Worm (Caenorhabditis elegans) whole organism, L4 larva: ENCODE measurements around the gene spc-2.
A peak's percentile ranks its signal among the peaks of the same experiment; 100 is the strongest.

Experiments
- F26F4.8 ChIP-seq: fragments of 200-800 bp; sonication (Bioruptor generic); conservative IDR thresholded peaks from 2 replicates; pipeline ENCODE4 v1.3.6; 2022; ENCODE audit warnings: missing genetic modification characterization, missing compliant biosample characterization
- F37D6.2 ChIP-seq: sonication (generic microtip); optimal IDR thresholded peaks from 2 replicates; lab custom pipeline; 2016; ENCODE audit warnings: mild to moderate bottlenecking, missing genetic modification characterization, missing compliant biosample characterization
- F49E8.2 ChIP-seq: sonication (generic microtip); optimal IDR thresholded peaks from 2 replicates; lab custom pipeline; 2016; ENCODE audit warnings: missing compliant biosample characterization, mild to moderate bottlenecking, missing genetic modification characterization, borderline replicate concordance
- T20F7.1 ChIP-seq: fragments of 200-800 bp; sonication (Bioruptor generic); optimal IDR thresholded peaks from 2 replicates; lab custom pipeline; 2018; ENCODE audit warnings: mild to moderate bottlenecking, missing genetic modification characterization, missing compliant biosample characterization
- T26A8.4 ChIP-seq: fragments of 200-800 bp; sonication (Bioruptor generic); IDR thresholded peaks from 2 replicates; pipeline ENCODE4 v1.3.6; 2022; ENCODE audit warnings: missing genetic modification characterization, missing compliant biosample characterization
- Y48G9A.11 ChIP-seq: fragments of 200-800 bp; sonication (Bioruptor generic); IDR thresholded peaks from 2 replicates; pipeline ENCODE4 v1.3.6; 2022; ENCODE audit warnings: missing genetic modification reagents, missing genetic modification characterization, missing compliant biosample characterization
- ZK337.2 ChIP-seq: fragments of 200-800 bp; sonication (Bioruptor generic); IDR thresholded peaks from 2 replicates; pipeline ENCODE4 v1.3.6; 2022; ENCODE audit warnings: missing genetic modification reagents, missing genetic modification characterization, missing compliant biosample characterization
- ZK546.5 ChIP-seq, 2 experiments: sonication (generic microtip); optimal IDR thresholded peaks; 2 replicates each; lab custom pipeline; 2017; ENCODE audit warnings: missing biosample characterization in 2 of 2, missing genetic modification characterization in 2 of 2
- aha-1 ChIP-seq: fragments of 150-350 bp; peaks from one replicate; lab custom pipeline; 2014; ENCODE audit warnings: missing biosample characterization, missing genetic modification characterization
- aly-2 ChIP-seq: sonication (generic microtip); optimal IDR thresholded peaks from 2 replicates; lab custom pipeline; 2018; ENCODE audit warnings: missing biosample characterization, missing genetic modification characterization
- ceh-20 ChIP-seq: fragments of 200-800 bp; sonication (Bioruptor generic); IDR thresholded peaks from 2 replicates; pipeline ENCODE4 v1.3.6; 2022; ENCODE audit warnings: missing genetic modification reagents, missing genetic modification characterization, missing compliant biosample characterization
- ceh-44 ChIP-seq: fragments of 200-800 bp; sonication (Bioruptor generic); IDR thresholded peaks from 2 replicates; pipeline ENCODE4 v1.3.6; 2022; ENCODE audit warnings: missing genetic modification reagents, missing genetic modification characterization, missing compliant biosample characterization
- ceh-62 ChIP-seq: sonication (generic microtip); optimal IDR thresholded peaks from 2 replicates; lab custom pipeline; 2017; ENCODE audit warnings: missing biosample characterization, missing genetic modification characterization
- daf-19 ChIP-seq: fragments of 200-800 bp; sonication (Bioruptor generic); conservative IDR thresholded peaks from 2 replicates; pipeline ENCODE4 v1.3.6; 2022; ENCODE audit warnings: missing genetic modification characterization, missing compliant biosample characterization
- duxl-1 ChIP-seq: sonication (generic microtip); optimal IDR thresholded peaks from 2 replicates; lab custom pipeline; 2016; ENCODE audit warnings: mild to moderate bottlenecking, missing genetic modification characterization, moderate library complexity, missing compliant biosample characterization; ENCODE audit not compliant: poor library complexity
- dve-1 ChIP-seq: sonication (generic microtip); optimal IDR thresholded peaks from 2 replicates; lab custom pipeline; 2017; ENCODE audit warnings: antibody characterized with exemption, mild to moderate bottlenecking, missing genetic modification characterization, missing compliant biosample characterization; ENCODE audit not compliant: insufficient read depth
- egl-27 ChIP-seq: sonication (generic microtip); optimal IDR thresholded peaks from 3 replicates; lab custom pipeline; 2017; ENCODE audit warnings: missing biosample characterization, missing genetic modification reagents, missing genetic modification characterization
- egl-43 ChIP-seq: fragments of 200-800 bp; sonication (Bioruptor generic); IDR thresholded peaks from 2 replicates; pipeline ENCODE4 v1.3.6; 2022; ENCODE audit warnings: missing genetic modification reagents, missing genetic modification characterization, missing compliant biosample characterization
- fos-1 ChIP-seq: fragments of 150-350 bp; optimal IDR thresholded peaks from 2 replicates; lab custom pipeline; 2014; ENCODE audit warnings: missing biosample characterization, missing genetic modification characterization
- gei-8 ChIP-seq: fragments of 200-800 bp; sonication (Bioruptor generic); optimal IDR thresholded peaks from 2 replicates; lab custom pipeline; 2018; ENCODE audit warnings: mild to moderate bottlenecking, missing genetic modification characterization, missing compliant biosample characterization
- hmg-1.1 ChIP-seq: fragments of 200-800 bp; sonication (Bioruptor generic); IDR thresholded peaks from 2 replicates; pipeline ENCODE4 v1.3.6; 2022; ENCODE audit warnings: missing genetic modification reagents, missing genetic modification characterization, missing compliant biosample characterization
- jun-1 ChIP-seq: fragments of 150-350 bp; optimal IDR thresholded peaks from 2 replicates; lab custom pipeline; 2014; ENCODE audit warnings: missing biosample characterization, missing genetic modification reagents, missing genetic modification characterization
- lin-13 ChIP-seq: fragments of 150-350 bp; optimal IDR thresholded peaks from 2 replicates; lab custom pipeline; 2014; ENCODE audit warnings: missing biosample characterization, missing genetic modification reagents, missing genetic modification characterization
- lsy-2 ChIP-seq, 2 experiments: fragments of 150-350 bp in 1 of 2; sonication (generic microtip) in 1 of 2; optimal IDR thresholded peaks; 2 replicates each; lab custom pipeline; 2014 to 2017; ENCODE audit warnings: missing biosample characterization in 2 of 2, missing genetic modification characterization in 2 of 2
- madf-5 ChIP-seq, 2 experiments: fragments of 200-800 bp; sonication (Bioruptor generic); IDR thresholded peaks; 2 replicates each; pipeline ENCODE4 v1.3.6; 2022; ENCODE audit warnings: missing compliant biosample characterization in 2 of 2, missing genetic modification characterization in 2 of 2
- mdl-1 ChIP-seq, 2 experiments: fragments of 150-350 bp in 1 of 2; sonication (generic microtip) in 1 of 2; optimal IDR thresholded peaks; 2 replicates each; lab custom pipeline; 2014 to 2017; ENCODE audit warnings: missing biosample characterization in 2 of 2, missing genetic modification characterization in 2 of 2
- mep-1 ChIP-seq: fragments of 150-350 bp; sonication (generic microtip); optimal IDR thresholded peaks from 3 replicates; lab custom pipeline; 2014; ENCODE audit warnings: missing biosample characterization, missing genetic modification characterization
- mes-2 ChIP-seq: sonication (generic microtip); optimal IDR thresholded peaks from 2 replicates; lab custom pipeline; 2016; ENCODE audit warnings: missing genotype, mild to moderate bottlenecking, missing genetic modification characterization, missing compliant biosample characterization; ENCODE audit not compliant: poor library complexity, severe bottlenecking
- nhr-10 ChIP-seq: fragments of 150-350 bp; optimal IDR thresholded peaks from 2 replicates; lab custom pipeline; 2014; ENCODE audit warnings: missing biosample characterization, missing genetic modification characterization
- nhr-11 ChIP-seq: fragments of 150-350 bp; optimal IDR thresholded peaks from 2 replicates; lab custom pipeline; 2014; ENCODE audit warnings: missing biosample characterization, missing genetic modification characterization
- nhr-111 ChIP-seq: fragments of 200-800 bp; sonication (Bioruptor generic); optimal IDR thresholded peaks from 2 replicates; lab custom pipeline; 2018; ENCODE audit warnings: mild to moderate bottlenecking, missing genetic modification characterization, missing compliant biosample characterization
- nhr-237 ChIP-seq: sonication (generic microtip); optimal IDR thresholded peaks from 2 replicates; lab custom pipeline; 2017; ENCODE audit warnings: missing biosample characterization, missing genetic modification characterization
- nhr-25 ChIP-seq: sonication (generic microtip); optimal IDR thresholded peaks from 2 replicates; lab custom pipeline; 2017; ENCODE audit warnings: missing genetic modification characterization, mild to moderate bottlenecking, missing compliant biosample characterization, antibody characterized with exemption, moderate library complexity, borderline replicate concordance; ENCODE audit not compliant: insufficient read depth
- nhr-28 ChIP-seq: fragments of 150-350 bp; optimal IDR thresholded peaks from 2 replicates; lab custom pipeline; 2014; ENCODE audit warnings: missing biosample characterization, missing genetic modification characterization
- nhr-48 ChIP-seq: sonication (generic microtip); optimal IDR thresholded peaks from 2 replicates; lab custom pipeline; 2016; ENCODE audit warnings: mild to moderate bottlenecking, missing genetic modification characterization, missing compliant biosample characterization
- nhr-77 ChIP-seq: fragments of 150-350 bp; optimal IDR thresholded peaks from 2 replicates; lab custom pipeline; 2014; ENCODE audit warnings: missing biosample characterization, missing genetic modification characterization
- pqm-1 ChIP-seq: sonication (generic microtip); optimal IDR thresholded peaks from 2 replicates; lab custom pipeline; 2017; ENCODE audit warnings: missing biosample characterization, missing genetic modification characterization
- rbr-2 ChIP-seq: sonication (generic microtip); optimal IDR thresholded peaks from 2 replicates; lab custom pipeline; 2016; ENCODE audit warnings: missing genotype, missing genetic modification characterization, missing compliant biosample characterization
- saeg-2 ChIP-seq: fragments of 200-800 bp; sonication (Bioruptor generic); IDR thresholded peaks from 2 replicates; pipeline ENCODE4 v1.3.6; 2022; ENCODE audit warnings: missing genetic modification reagents, missing genetic modification characterization, missing compliant biosample characterization
- set-16 ChIP-seq: fragments of 200-800 bp; sonication (Bioruptor generic); IDR thresholded peaks from 2 replicates; pipeline ENCODE4 v1.3.6; 2022; ENCODE audit warnings: missing genetic modification reagents, missing genetic modification characterization, missing compliant biosample characterization
- unc-130 ChIP-seq: sonication (generic microtip); optimal IDR thresholded peaks from 2 replicates; lab custom pipeline; 2016; ENCODE audit warnings: missing genetic modification reagents, missing genetic modification characterization, missing compliant biosample characterization
- unc-62 ChIP-seq, 3 experiments: fragments of 150-350 bp in 1 of 3; sonication (generic microtip); optimal IDR thresholded peaks in 2 of 3; peaks in 1 of 3; 1 replicate in 1 of 3; 2 replicates in 2 of 3; lab custom pipeline; 2014 to 2017; ENCODE audit warnings: missing biosample characterization in 3 of 3, missing genetic modification characterization in 3 of 3, missing genetic modification reagents in 3 of 3, missing genotype in 1 of 3
- zfp-2 ChIP-seq: sonication (generic microtip); optimal IDR thresholded peaks from 2 replicates; lab custom pipeline; 2016; ENCODE audit warnings: mild to moderate bottlenecking, missing genetic modification characterization, missing compliant biosample characterization
- zfp-3 ChIP-seq: fragments of 200-800 bp; sonication (Bioruptor generic); conservative IDR thresholded peaks from 2 replicates; pipeline ENCODE4 v1.3.6; 2022; ENCODE audit warnings: missing genetic modification reagents, missing genetic modification characterization, missing compliant biosample characterization

spc-2 gene

DNA sequence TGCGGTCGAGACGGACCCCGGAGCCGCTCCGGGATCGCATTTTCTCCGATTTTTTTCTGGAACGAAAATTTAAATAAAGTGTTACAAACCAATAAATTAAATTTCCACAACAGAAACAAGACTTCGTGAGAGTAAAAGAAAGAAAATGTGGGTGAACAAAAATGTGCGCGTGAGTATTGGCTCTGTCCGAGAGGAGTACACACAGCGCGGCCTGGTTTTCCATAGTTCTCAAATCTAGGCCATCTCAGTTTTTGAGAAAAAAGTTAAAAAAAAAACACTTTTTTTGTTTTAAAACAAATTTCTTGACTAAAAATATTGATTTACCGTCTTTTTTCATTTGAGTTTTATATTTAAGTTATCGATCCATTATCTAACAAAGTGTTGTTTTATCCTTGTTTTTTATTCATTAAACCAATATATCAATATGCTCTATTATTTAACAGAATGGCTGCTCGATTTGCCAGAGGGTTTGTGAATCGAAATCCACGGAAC lies 37.1 kb upstream of the spc-2 start, which contains the start of the genes C14B9.8 and mrpl-18 (continued):
- TF ChIP-seq lin-13 (no peak), nhr-25 (tag; lab: Kevin White, UChicago) (no peak), ZK337.2 (GFP tag; lab: Robert Waterston, UW) (peak; percentile 80), nhr-10 (tag; lab: Kevin White, UChicago) (no peak), madf-5 (GFP tag; IDR thresholded peaks at IDR 0.05; lab: Robert Waterston, UW) (no peak), T26A8.4 (GFP tag; lab: Robert Waterston, UW) (0 out of 2 replicates have a peak, but pooled peaks have one; percentile 30), F49E8.2 (no peak), nhr-77 (tag; lab: Kevin White, UChicago) (no peak), ceh-62 (tag; lab: Kevin White, UChicago) (no peak), unc-130 (GFP tag; lab: Kevin White, UChicago) (peak; percentile 79), aly-2 (tag; lab: Kevin White, UChicago) (no peak), nhr-237 (tag; lab: Kevin White, UChicago) (no peak), gei-8 (GFP tag; lab: Kevin White, UChicago) (no peak), zfp-2 (tag; lab: Kevin White, UChicago) (no peak), saeg-2 (no peak), nhr-11 (no peak), set-16 (GFP tag; lab: Robert Waterston, UW) (no peak), F26F4.8 (no peak), nhr-28 (tag; lab: Kevin White, UChicago) (no peak), daf-19 (GFP tag; lab: Robert Waterston, UW) (no peak), Y48G9A.11 (GFP tag; lab: Robert Waterston, UW) (peak; percentile 76), aha-1 (tag; lab: Kevin White, UChicago) (no peak), T20F7.1 (GFP tag; lab: Kevin White, UChicago) (peak; percentile 10), nhr-48 (tag; lab: Kevin White, UChicago) (no peak), duxl-1 (tag; lab: Kevin White, UChicago) (no peak), mep-1 (tag; lab: Kevin White, UChicago) (peak; percentile 43), ZK546.5 (tag; optimal IDR thresholded peaks at IDR 0.05; lab: Kevin White, UChicago) (no peak), egl-43 (GFP tag; lab: Robert Waterston, UW) (no peak), zfp-3 (GFP tag; lab: Robert Waterston, UW) (0 out of 2 replicates have a peak, but pooled peaks have one; percentile 54), mdl-1 (tag; optimal IDR thresholded peaks at IDR 0.05; lab: Kevin White, UChicago) (peak in 1 of 2 experiments; percentile 45), nhr-111 (no peak), F37D6.2 (tag; lab: Kevin White, UChicago) (peak; percentile 4), egl-27 (tag; lab: Kevin White, UChicago) (no peak), fos-1 (tag; lab: Kevin White, UChicago) (no peak), rbr-2 (no peak), lsy-2 (tag; optimal IDR thresholded peaks at IDR 0.05; lab: Kevin White, UChicago) (peak in 1 of 2 experiments; percentile 86), jun-1 (tag; lab: Kevin White, UChicago) (no peak), ceh-44 (GFP tag; lab: Robert Waterston, UW) (no peak), dve-1 (tag; lab: Kevin White, UChicago) (peak; percentile 53), pqm-1 (tag; lab: Kevin White, UChicago) (no peak)

DNA sequence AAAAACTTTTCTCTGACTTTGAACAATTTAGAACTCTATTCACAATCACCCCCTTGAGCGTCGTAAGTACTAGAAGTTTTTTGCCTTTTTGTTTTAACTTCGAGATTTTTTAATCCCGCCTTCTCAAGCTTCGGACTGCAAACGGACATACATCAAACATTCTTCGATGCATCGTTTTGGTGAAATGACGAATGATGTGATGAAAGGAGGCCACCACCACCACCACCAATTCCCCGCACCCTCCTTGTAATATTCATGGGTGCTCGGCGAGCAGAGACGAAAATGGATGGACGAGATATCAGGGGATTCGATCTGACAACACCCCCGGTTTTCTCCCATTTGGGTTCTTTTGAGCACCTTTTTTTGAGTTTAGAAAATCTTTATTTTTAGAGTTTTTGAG lies 35.7 kb upstream of the spc-2 start:
- TF ChIP-seq unc-62 (GFP tag; optimal IDR thresholded peaks at IDR 0.05 in 1 of 2; lab: Kevin White, UChicago) (peak in 1 of 2 experiments; percentile 61), unc-62 (tag; optimal IDR thresholded peaks at IDR 0.05; lab: Kevin White, UChicago) (no peak), mep-1 (tag; lab: Kevin White, UChicago) (no peak), ceh-20 (GFP tag; lab: Robert Waterston, UW) (peak; percentile 54; the same call in 1 of the 2 replicates), hmg-1.1 (GFP tag; lab: Robert Waterston, UW) (0 out of 2 replicates have a peak, but pooled peaks have one; percentile 14), mes-2 (tag; lab: Kevin White, UChicago) (no peak)
- TF ChIP-seq, all 104 proteins: peak for 3
